Worm (Caenorhabditis elegans) whole organism, mixed stage, embryonic: ENCODE measurements around the gene T12G3.4.
A peak's percentile ranks its signal among the peaks of the same experiment; 100 is the strongest.

ENCODE experiments used
- M03D4.4 ChIP-seq: sonication (generic microtip); optimal IDR thresholded peaks from 2 replicates; lab custom pipeline; 2017; ENCODE audit warnings: mild to moderate bottlenecking, missing genetic modification characterization, missing compliant biosample characterization
- bed-3 ChIP-seq: fragments of 200-800 bp; sonication (Bioruptor generic); optimal IDR thresholded peaks from 3 replicates; lab custom pipeline; 2018; ENCODE audit warnings: mild to moderate bottlenecking, missing genetic modification characterization, moderate library complexity, missing compliant biosample characterization
- blmp-1 ChIP-seq: fragments of 150-350 bp; optimal IDR thresholded peaks from 2 replicates; lab custom pipeline; 2014; ENCODE audit warnings: missing biosample characterization, missing genetic modification characterization
- ceh-39 ChIP-seq: fragments of 150-350 bp; optimal IDR thresholded peaks from 2 replicates; lab custom pipeline; 2014; ENCODE audit warnings: missing biosample characterization, missing genetic modification characterization
- ceh-43 ChIP-seq: fragments of 200-800 bp; sonication (Bioruptor generic); optimal IDR thresholded peaks from 2 replicates; lab custom pipeline; 2018; ENCODE audit warnings: mild to moderate bottlenecking, missing genetic modification characterization, moderate library complexity, missing compliant biosample characterization
- ces-1 ChIP-seq: fragments of 150-350 bp; optimal IDR thresholded peaks from 2 replicates; lab custom pipeline; 2014; ENCODE audit warnings: missing biosample characterization, missing genetic modification reagents, missing genetic modification characterization
- cnd-1 ChIP-seq: fragments of 200-800 bp; sonication (Bioruptor generic); optimal IDR thresholded peaks from 2 replicates; lab custom pipeline; 2018; ENCODE audit warnings: mild to moderate bottlenecking, missing genetic modification characterization, missing compliant biosample characterization
- drap-1 ChIP-seq: fragments of 200-800 bp; sonication (Bioruptor generic); optimal IDR thresholded peaks from 3 replicates; lab custom pipeline; 2018; ENCODE audit warnings: mild to moderate bottlenecking, missing genetic modification characterization, missing compliant biosample characterization
- elt-1 ChIP-seq: sonication (generic microtip); optimal IDR thresholded peaks from 2 replicates; lab custom pipeline; 2017; ENCODE audit warnings: missing genetic modification characterization, mild to moderate bottlenecking, missing compliant biosample characterization, antibody characterized with exemption, moderate library complexity, borderline replicate concordance; ENCODE audit not compliant: insufficient read depth
- elt-3 ChIP-seq: fragments of 150-350 bp; optimal IDR thresholded peaks from 2 replicates; lab custom pipeline; 2014; ENCODE audit warnings: missing biosample characterization, missing genetic modification characterization
- flh-1 ChIP-seq: fragments of 200-800 bp; sonication (Bioruptor generic); optimal IDR thresholded peaks from 2 replicates; lab custom pipeline; 2018; ENCODE audit warnings: mild to moderate bottlenecking, missing genetic modification characterization, moderate library complexity, missing compliant biosample characterization
- ham-2 ChIP-seq: fragments of 200-800 bp; sonication (Bioruptor generic); optimal IDR thresholded peaks from 2 replicates; lab custom pipeline; 2018; ENCODE audit warnings: mild to moderate bottlenecking, missing genetic modification characterization, missing compliant biosample characterization
- hlh-1 ChIP-seq: fragments of 150-350 bp; optimal IDR thresholded peaks from 2 replicates; lab custom pipeline; 2014; ENCODE audit warnings: missing biosample characterization, missing genetic modification reagents, missing genetic modification characterization
- lin-13 ChIP-seq: fragments of 150-350 bp; optimal IDR thresholded peaks from 2 replicates; lab custom pipeline; 2014; ENCODE audit warnings: missing biosample characterization, missing genetic modification characterization
- lin-32 ChIP-seq: fragments of 200-800 bp; sonication (Bioruptor generic); optimal IDR thresholded peaks from 2 replicates; lab custom pipeline; 2018; ENCODE audit warnings: mild to moderate bottlenecking, missing genetic modification characterization, missing compliant biosample characterization
- lsy-2 ChIP-seq: fragments of 150-350 bp; optimal IDR thresholded peaks from 2 replicates; lab custom pipeline; 2014; ENCODE audit warnings: missing biosample characterization, missing genetic modification characterization
- mab-5 ChIP-seq: fragments of 150-350 bp; optimal IDR thresholded peaks from 2 replicates; lab custom pipeline; 2014; ENCODE audit warnings: missing biosample characterization, missing genetic modification characterization
- mep-1 ChIP-seq: fragments of 150-350 bp; optimal IDR thresholded peaks from 2 replicates; lab custom pipeline; 2017; ENCODE audit warnings: missing biosample characterization, missing genetic modification reagents, missing genetic modification characterization, inconsistent platforms
- nhr-12 ChIP-seq: fragments of 150-350 bp; optimal IDR thresholded peaks from 2 replicates; lab custom pipeline; 2014; ENCODE audit warnings: missing biosample characterization, missing genetic modification characterization
- nhr-2 ChIP-seq: fragments of 150-350 bp; optimal IDR thresholded peaks from 2 replicates; lab custom pipeline; 2014; ENCODE audit warnings: missing biosample characterization, missing genetic modification characterization
- nhr-237 ChIP-seq: fragments of 150-350 bp; optimal IDR thresholded peaks from 2 replicates; lab custom pipeline; 2014; ENCODE audit warnings: missing biosample characterization, missing genetic modification characterization
- nhr-28 ChIP-seq: fragments of 150-350 bp; optimal IDR thresholded peaks from 2 replicates; lab custom pipeline; 2014; ENCODE audit warnings: missing biosample characterization, missing genetic modification characterization
- nhr-76 ChIP-seq: sonication (generic microtip); optimal IDR thresholded peaks from 2 replicates; lab custom pipeline; 2017; ENCODE audit warnings: missing biosample characterization, missing genetic modification characterization
- pha-4 ChIP-seq: fragments of 150-350 bp; optimal IDR thresholded peaks from 2 replicates; lab custom pipeline; 2018; ENCODE audit warnings: missing biosample characterization, missing genetic modification reagents, missing genetic modification characterization
- sem-2 ChIP-seq: fragments of 200-800 bp; sonication (Bioruptor generic); optimal IDR thresholded peaks from 2 replicates; lab custom pipeline; 2018; ENCODE audit warnings: mild to moderate bottlenecking, missing genetic modification characterization, missing compliant biosample characterization
- snpc-4 ChIP-seq: fragments of 150-350 bp; optimal IDR thresholded peaks from 2 replicates; lab custom pipeline; 2014; ENCODE audit warnings: missing biosample characterization, missing genetic modification characterization
- sptf-1 ChIP-seq: sonication (generic microtip); optimal IDR thresholded peaks from 2 replicates; lab custom pipeline; 2017; ENCODE audit warnings: mild to moderate bottlenecking, missing genetic modification characterization, moderate library complexity, missing compliant biosample characterization
- tbx-8 ChIP-seq: fragments of 200-800 bp; sonication (Bioruptor generic); optimal IDR thresholded peaks from 2 replicates; lab custom pipeline; 2018; ENCODE audit warnings: mild to moderate bottlenecking, missing genetic modification characterization, moderate library complexity, missing compliant biosample characterization
- unc-120 ChIP-seq: sonication (generic microtip); optimal IDR thresholded peaks from 2 replicates; lab custom pipeline; 2017; ENCODE audit warnings: missing genetic modification characterization, missing compliant biosample characterization; ENCODE audit not compliant: poor library complexity, severe bottlenecking
- unc-39 ChIP-seq: fragments of 150-350 bp; optimal IDR thresholded peaks from 2 replicates; lab custom pipeline; 2014; ENCODE audit warnings: missing biosample characterization, missing genetic modification characterization
- zip-8 ChIP-seq: fragments of 150-350 bp; optimal IDR thresholded peaks from 2 replicates; lab custom pipeline; 2014; ENCODE audit warnings: missing biosample characterization, missing genetic modification characterization

T12G3.4 gene

DNA sequence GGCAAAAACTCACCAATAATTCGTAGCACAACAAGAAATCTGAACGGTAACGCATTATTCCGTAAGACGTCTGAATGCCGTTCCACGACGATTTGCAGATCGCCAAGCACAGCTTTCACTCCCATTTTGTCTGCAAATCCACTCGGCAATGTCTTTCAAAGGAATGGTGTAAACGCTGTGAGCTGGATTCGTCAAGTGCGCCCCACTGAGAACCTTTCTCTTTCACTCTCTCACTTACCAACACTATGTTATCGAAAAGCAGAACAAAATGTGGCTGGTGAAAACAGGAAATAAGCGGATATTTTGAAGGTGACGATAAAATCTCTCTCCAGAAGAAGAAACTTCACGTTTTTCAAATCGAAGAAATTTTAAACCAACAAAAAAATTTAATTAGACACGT is 40.8 kb downstream of the T12G3.4 start:
- TF ChIP-seq cnd-1 (no peak), sem-2 (GFP tag; lab: Kevin White, UChicago) (no peak), nhr-237 (tag; lab: Kevin White, UChicago) (peak; percentile 11), ham-2 (GFP tag; lab: Kevin White, UChicago) (peak; percentile 36), nhr-28 (no peak), unc-39 (tag; lab: Kevin White, UChicago) (no peak), bed-3 (GFP tag; lab: Kevin White, UChicago) (no peak), flh-1 (GFP tag; lab: Kevin White, UChicago) (no peak), blmp-1 (tag; lab: Kevin White, UChicago) (peak; percentile 58), elt-1 (tag; lab: Kevin White, UChicago) (no peak), mep-1 (tag; lab: Kevin White, UChicago) (peak; percentile 35), lsy-2 (tag; lab: Kevin White, UChicago) (peak; percentile 28)

DNA sequence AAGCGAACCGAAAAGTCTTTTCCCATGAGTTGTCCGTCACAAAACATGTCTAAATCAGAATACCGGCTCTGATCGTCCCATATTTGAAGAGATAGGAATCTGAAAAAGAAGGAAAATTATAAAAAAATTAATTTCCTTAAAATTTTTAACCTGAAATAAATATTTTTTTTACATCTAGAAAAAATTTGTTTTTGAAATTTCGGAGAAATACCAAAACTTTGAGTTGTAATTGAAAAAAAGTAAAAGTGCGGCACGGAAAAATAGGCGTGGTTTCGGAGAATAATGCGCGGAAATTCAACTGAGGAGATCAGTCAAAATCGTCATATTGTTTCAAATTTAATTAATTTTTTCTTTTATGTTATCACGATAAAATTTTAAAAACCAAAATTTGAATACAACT is 41.5 kb downstream of the T12G3.4 start, which contains the start of gene F11A10.6:
Gene F11A10.6 (minus strand): TSS at position 101 of the 400 bp plus-strand sequence.
- no peak for TF ChIP-seq snpc-4
- TF ChIP-seq nhr-76 (tag; lab: Kevin White, UChicago) = no peak
- TF ChIP-seq ceh-43 (GFP tag; lab: Kevin White, UChicago) = no peak
- TF ChIP-seq zip-8 (tag; lab: Kevin White, UChicago) = no peak
- no peak for TF ChIP-seq ces-1 (GFP tag; lab: Kevin White, UChicago)
- no peak for TF ChIP-seq pha-4 (tag; lab: Kevin White, UChicago)
- TF ChIP-seq ceh-39 (tag; lab: Kevin White, UChicago) = no peak
- no peak for TF ChIP-seq nhr-12 (tag; lab: Kevin White, UChicago)
- no peak for TF ChIP-seq nhr-237 (tag; lab: Kevin White, UChicago)
- TF ChIP-seq unc-120 (tag; lab: Kevin White, UChicago) = no peak
- no peak for TF ChIP-seq mep-1 (tag; lab: Kevin White, UChicago)
- no peak for TF ChIP-seq lin-13 (tag; lab: Kevin White, UChicago)
- TF ChIP-seq mab-5 = no peak
- no peak for TF ChIP-seq M03D4.4
- TF ChIP-seq tbx-8 = no peak
- no peak for TF ChIP-seq lsy-2 (tag; lab: Kevin White, UChicago)
- no peak for TF ChIP-seq blmp-1 (tag; lab: Kevin White, UChicago)
- TF ChIP-seq, all 35 proteins: peak for 0

DNA sequence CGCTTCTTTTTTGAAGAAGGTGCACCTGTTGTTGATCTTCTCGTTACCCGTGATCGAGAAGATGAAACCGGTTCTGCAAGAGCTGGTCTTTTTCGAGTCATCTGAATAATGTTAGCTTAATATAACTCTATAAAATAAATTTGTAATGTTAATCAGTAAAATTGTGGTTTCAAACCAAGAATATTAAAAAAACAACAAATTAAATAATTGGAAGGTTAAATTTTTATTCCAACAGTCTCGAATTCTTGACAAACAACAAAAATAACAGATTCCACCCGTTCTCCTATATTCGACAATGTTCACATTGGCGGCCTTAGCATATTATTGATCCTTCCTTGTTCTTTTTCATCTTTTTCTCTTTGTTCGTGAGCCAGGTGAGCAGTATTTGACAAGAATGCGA is 44.1 kb downstream of the T12G3.4 start, which contains the start of gene mig-32:
Gene mig-32 (minus strand): TSS at position 101 of the 400 bp plus-strand sequence.
- TF ChIP-seq unc-120 (tag; lab: Kevin White, UChicago) (no peak), sem-2 (GFP tag; lab: Kevin White, UChicago) (no peak), flh-1 (GFP tag; lab: Kevin White, UChicago) (no peak), elt-3 (tag; lab: Kevin White, UChicago) (no peak), lin-32 (no peak), sptf-1 (tag; lab: Kevin White, UChicago) (no peak), ces-1 (GFP tag; lab: Kevin White, UChicago) (no peak), tbx-8 (no peak), cnd-1 (no peak), nhr-2 (tag; lab: Kevin White, UChicago) (no peak), zip-8 (tag; lab: Kevin White, UChicago) (no peak)

DNA sequence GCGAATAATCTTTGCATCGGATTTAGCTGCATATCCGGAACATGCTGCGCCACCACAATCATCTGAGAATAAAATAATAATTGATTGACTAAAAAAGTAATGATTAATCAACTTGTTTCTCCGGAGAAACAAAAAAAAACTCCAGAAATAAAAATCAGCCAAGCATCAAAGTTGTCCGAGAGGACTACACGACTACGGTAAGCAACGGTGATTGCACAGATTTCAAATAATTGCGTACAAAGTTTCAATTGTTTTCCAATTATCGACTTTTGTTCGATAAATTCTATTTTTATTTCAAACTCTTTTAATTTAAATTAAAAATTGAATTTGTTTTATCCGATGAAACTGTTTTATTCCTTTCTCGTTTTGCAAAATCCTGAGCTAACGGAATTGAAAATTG is 45.3 kb downstream of the T12G3.4 start, which contains the start of gene cpsf-4:
Gene cpsf-4 (minus strand): TSS at position 62 of the 400 bp plus-strand sequence.
- no peak for TF ChIP-seq sptf-1 (tag; lab: Kevin White, UChicago)
- peak; percentile 41 for TF ChIP-seq lsy-2 (tag; lab: Kevin White, UChicago)
- no peak for TF ChIP-seq lin-13 (tag; lab: Kevin White, UChicago)

DNA sequence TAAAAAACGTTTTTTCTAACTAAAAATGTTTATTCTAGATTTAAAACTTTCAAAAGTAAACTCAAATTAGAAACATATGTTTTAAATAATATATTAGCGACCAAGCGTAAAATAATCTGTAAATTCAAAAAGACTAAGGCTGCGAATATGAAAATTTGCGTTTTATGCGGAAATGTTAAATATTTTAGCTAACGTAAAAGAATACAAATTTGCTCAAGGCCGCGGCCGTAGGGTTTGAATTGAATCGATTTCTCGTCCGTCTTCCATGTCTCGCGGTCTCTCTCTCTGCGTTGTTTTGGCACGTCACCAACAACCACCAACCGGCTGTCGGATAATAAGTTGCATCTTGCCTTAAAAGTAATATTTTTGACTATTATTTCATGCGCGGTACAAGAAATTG is 45.8 kb downstream of the T12G3.4 start, which contains the start of gene F11A10.5:
Gene F11A10.5 (plus strand): TSS at position 301 of the 400 bp plus-strand sequence.
- TF ChIP-seq mep-1 (tag; lab: Kevin White, UChicago) = no peak
- TF ChIP-seq cnd-1 = no peak
- peak; percentile 14 for TF ChIP-seq hlh-1 (tag; lab: Kevin White, UChicago)
- peak; percentile 8 for TF ChIP-seq ces-1 (GFP tag; lab: Kevin White, UChicago)
- TF ChIP-seq sem-2 (GFP tag; lab: Kevin White, UChicago) = no peak
- no peak for TF ChIP-seq lsy-2 (tag; lab: Kevin White, UChicago)
- TF ChIP-seq nhr-2 (tag; lab: Kevin White, UChicago) = no peak
- no peak for TF ChIP-seq nhr-237 (tag; lab: Kevin White, UChicago)
- TF ChIP-seq nhr-12 (tag; lab: Kevin White, UChicago) = no peak
- no peak for TF ChIP-seq nhr-76 (tag; lab: Kevin White, UChicago)
- no peak for TF ChIP-seq elt-1 (tag; lab: Kevin White, UChicago)
- no peak for TF ChIP-seq snpc-4
- TF ChIP-seq drap-1 (GFP tag; lab: Kevin White, UChicago) = no peak
- TF ChIP-seq blmp-1 (tag; lab: Kevin White, UChicago) = no peak
- no peak for TF ChIP-seq mab-5
- no peak for TF ChIP-seq pha-4 (tag; lab: Kevin White, UChicago)
- no peak for TF ChIP-seq ceh-39 (tag; lab: Kevin White, UChicago)
